Worm (Caenorhabditis elegans): ENCODE results near the gene bgnt-1.3.

- no peak for TF ChIP-seq nhr-237 (tag; optimal IDR thresholded peaks at IDR 0.05)
- TF ChIP-seq alr-1 (tag; optimal IDR thresholded peaks at IDR 0.05) = no peak
- TF ChIP-seq ZK546.5 (tag; optimal IDR thresholded peaks at IDR 0.05) = no peak
- no peak for TF ChIP-seq ceh-82 (tag; optimal IDR thresholded peaks at IDR 0.05)
- no peak for TF ChIP-seq mbf-1 (tag; optimal IDR thresholded peaks at IDR 0.05)
- no peak for TF ChIP-seq nhr-129 (tag; optimal IDR thresholded peaks at IDR 0.05)
- no peak for TF ChIP-seq fos-1 (tag; optimal IDR thresholded peaks at IDR 0.05)
- no peak for TF ChIP-seq elt-1 (tag; optimal IDR thresholded peaks at IDR 0.05)
- no peak for TF ChIP-seq R02D3.7 (tag; optimal IDR thresholded peaks at IDR 0.05)
- no peak for TF ChIP-seq peb-1 (tag; optimal IDR thresholded peaks at IDR 0.05)
- no peak for TF ChIP-seq skn-1 (tag; optimal IDR thresholded peaks at IDR 0.05)
These were observed 41.8 kb downstream of the bgnt-1.3 start, which contains the start of gene F11A5.9 for ce11 chrV:16214505-16214904.

Data from whole organism, L2 larva.